Fruit fly (Drosophila melanogaster): ENCODE results near the gene Nubp2.

Gene Nubp2

dm6 chr3L:20494262-20494601 lies 32.1 kb upstream of the Nubp2 start (continued):
- TF ChIP-seq tgo (GFP tag; IDR thresholded peaks at IDR 0.05): no peak
- TF ChIP-seq CG1792 (GFP tag; optimal IDR thresholded peaks at IDR 0.05): no peak
- no peak for TF ChIP-seq insv (GFP tag; optimal IDR thresholded peaks at IDR 0.05)
- no peak for TF ChIP-seq CG6654 (GFP tag; optimal IDR thresholded peaks at IDR 0.05)
- TF ChIP-seq Kr (GFP tag; optimal IDR thresholded peaks at IDR 0.05): no peak
- TF ChIP-seq stc (GFP tag; IDR thresholded peaks at IDR 0.05): no peak
- TF ChIP-seq Rx (GFP tag; IDR thresholded peaks at IDR 0.05): no peak
- TF ChIP-seq Trl (optimal IDR thresholded peaks at IDR 0.05): no peak
- no peak for TF ChIP-seq Trl (GFP tag; optimal IDR thresholded peaks at IDR 0.05)
- TF ChIP-seq aop (GFP tag; IDR thresholded peaks at IDR 0.05): no peak
- TF ChIP-seq CG12744 (GFP tag; optimal IDR thresholded peaks at IDR 0.05): no peak
- no peak for TF ChIP-seq sens-2 (GFP tag; IDR thresholded peaks at IDR 0.05)
- no peak for TF ChIP-seq NfI (GFP tag; optimal IDR thresholded peaks at IDR 0.05)
- TF ChIP-seq Hey (tag; optimal IDR thresholded peaks at IDR 0.05): no peak
- TF ChIP-seq Nf-YC (tag; optimal IDR thresholded peaks at IDR 0.05): no peak
- TF ChIP-seq pzg (GFP tag; optimal IDR thresholded peaks at IDR 0.05): no peak
- no peak for TF ChIP-seq Dad (GFP tag; optimal IDR thresholded peaks at IDR 0.05)
- TF ChIP-seq CG34422 (GFP tag; IDR thresholded peaks at IDR 0.05): no peak
- no peak for TF ChIP-seq zen (tag; optimal IDR thresholded peaks at IDR 0.05)
- TF ChIP-seq CG10209 (GFP tag; optimal IDR thresholded peaks at IDR 0.05): peak; percentile 35
- no peak for TF ChIP-seq Bteb2 (GFP tag; optimal IDR thresholded peaks at IDR 0.05)
- TF ChIP-seq caup (GFP tag; optimal IDR thresholded peaks at IDR 0.05; ENCODE audit: severe bottlenecking): peak; percentile 22
- peak; percentile 54 for TF ChIP-seq dmrt99B (tag; optimal IDR thresholded peaks at IDR 0.05)
- TF ChIP-seq CG4730 (GFP tag; IDR thresholded peaks at IDR 0.05): no peak
- TF ChIP-seq CG2678 (tag; optimal IDR thresholded peaks at IDR 0.05): peak; percentile 63
- no peak for TF ChIP-seq sisA (GFP tag; IDR thresholded peaks at IDR 0.05)
- TF ChIP-seq Myb (GFP tag; optimal IDR thresholded peaks at IDR 0.05): no peak
- peak; percentile 23; the same call in 1 of the 2 replicates for TF ChIP-seq esg (GFP tag; conservative IDR thresholded peaks at IDR 0.05)
- TF ChIP-seq Ssrp (tag; optimal IDR thresholded peaks at IDR 0.05): peak; percentile 4
- TF ChIP-seq so (GFP tag; IDR thresholded peaks at IDR 0.05): no peak; the same call in 2 of the 3 replicates
- TF ChIP-seq CG12391 (tag; optimal IDR thresholded peaks at IDR 0.05): peak; percentile 29
- peak; percentile 28 for TF ChIP-seq CG18619 (GFP tag; optimal IDR thresholded peaks at IDR 0.05)
- TF ChIP-seq CG2712 (tag; optimal IDR thresholded peaks at IDR 0.05): peak; percentile 32
- TF ChIP-seq trem (tag; optimal IDR thresholded peaks at IDR 0.05): peak; percentile 6
- no peak for TF ChIP-seq CG18599 (GFP tag; optimal IDR thresholded peaks at IDR 0.05)
- no peak for TF ChIP-seq CG10543 (GFP tag; optimal IDR thresholded peaks at IDR 0.05)
- TF ChIP-seq Ptx1 (GFP tag; IDR thresholded peaks at IDR 0.05): no peak
- TF ChIP-seq CG4820 (GFP tag; optimal IDR thresholded peaks at IDR 0.05): no peak
- TF ChIP-seq CG17186 (GFP tag; optimal IDR thresholded peaks at IDR 0.05): no peak
- no peak for TF ChIP-seq hkb (optimal IDR thresholded peaks at IDR 0.05)
- TF ChIP-seq hkb (GFP tag; IDR thresholded peaks at IDR 0.05): no peak
- peak; percentile 3 for TF ChIP-seq CG17359 (tag; optimal IDR thresholded peaks at IDR 0.05)
- TF ChIP-seq Usf (GFP tag; optimal IDR thresholded peaks at IDR 0.05): no peak
- no peak for TF ChIP-seq pb (GFP tag; optimal IDR thresholded peaks at IDR 0.05)
- TF ChIP-seq fd102C (GFP tag; optimal IDR thresholded peaks at IDR 0.05): no peak
- TF ChIP-seq disco-r (GFP tag; optimal IDR thresholded peaks at IDR 0.05): no peak
- TF ChIP-seq zf30C (GFP tag; optimal IDR thresholded peaks at IDR 0.05): no peak
- no peak for TF ChIP-seq Dip2 (GFP tag; IDR thresholded peaks at IDR 0.05)
- peak; percentile 24 for TF ChIP-seq tio (GFP tag; optimal IDR thresholded peaks at IDR 0.05)
- TF ChIP-seq sens (GFP tag): no peak
- no peak for TF ChIP-seq CG13123 (GFP tag; optimal IDR thresholded peaks at IDR 0.05)
- TF ChIP-seq tin (GFP tag; optimal IDR thresholded peaks at IDR 0.05): no peak
- TF ChIP-seq trh (GFP tag; optimal IDR thresholded peaks at IDR 0.05): no peak

Data from whole organism, embryonic.